Worm (Caenorhabditis elegans): ENCODE measurements around the gene lec-10.
A peak's percentile ranks its signal among the peaks of the same experiment; 100 is the strongest.

- TF ChIP-seq unc-39 (tag; optimal IDR thresholded peaks at IDR 0.05) (no peak), nhr-237 (tag; optimal IDR thresholded peaks at IDR 0.05) (no peak), ztf-11 (tag; optimal IDR thresholded peaks at IDR 0.05) (no peak), ceh-28 (tag; optimal IDR thresholded peaks at IDR 0.05) (no peak), mep-1 (tag; optimal IDR thresholded peaks at IDR 0.05) (no peak), daf-16 (GFP tag; optimal IDR thresholded peaks at IDR 0.05) (no peak), daf-16 (tag; optimal IDR thresholded peaks at IDR 0.05) (peak; percentile 59), ces-1 (GFP tag; optimal IDR thresholded peaks at IDR 0.05) (no peak), lin-15B (tag; optimal IDR thresholded peaks at IDR 0.05) (no peak), unc-62 (GFP tag; optimal IDR thresholded peaks at IDR 0.05 in 1 of 2) (peak in 1 of 2 experiments; percentile 96), unc-62 (tag; optimal IDR thresholded peaks at IDR 0.05) (no peak), ama-1 (optimal IDR thresholded peaks at IDR 0.05) (no peak), aly-2 (tag; optimal IDR thresholded peaks at IDR 0.05) (no peak), mes-2 (tag; optimal IDR thresholded peaks at IDR 0.05; ENCODE audit: poor library complexity, severe bottlenecking) (no peak)
Measured at ce11 chrV:6492497-6492896, 3.6 kb upstream of the lec-10 start.

All from whole organism, L4 larva.